Worm (Caenorhabditis elegans) whole organism, L3 larva: Measurements from ENCODE around the gene Y77E11A.7.

Source experiments
- ZK546.5 ChIP-seq: sonication (generic microtip); optimal IDR thresholded peaks from 2 replicates; lab custom pipeline; 2017; ENCODE audit warnings: missing biosample characterization, missing genetic modification characterization
- aly-2 ChIP-seq: fragments of 150-350 bp; optimal IDR thresholded peaks from 2 replicates; lab custom pipeline; 2014; ENCODE audit warnings: missing biosample characterization, missing genetic modification characterization
- ama-1 ChIP-seq: fragments of 150-350 bp; optimal IDR thresholded peaks from 2 replicates; lab custom pipeline; 2018
- ceh-16 ChIP-seq: sonication (generic microtip); optimal IDR thresholded peaks from 2 replicates; lab custom pipeline; 2017; ENCODE audit warnings: missing biosample characterization, missing genetic modification characterization
- ceh-28 ChIP-seq: fragments of 150-350 bp; optimal IDR thresholded peaks from 2 replicates; lab custom pipeline; 2014; ENCODE audit warnings: missing biosample characterization, missing genetic modification reagents, missing genetic modification characterization
- ceh-82 ChIP-seq: fragments of 150-350 bp; optimal IDR thresholded peaks from 2 replicates; lab custom pipeline; 2014; ENCODE audit warnings: missing biosample characterization, missing genetic modification characterization
- egl-5 ChIP-seq: fragments of 150-350 bp; optimal IDR thresholded peaks from 2 replicates; lab custom pipeline; 2017; ENCODE audit warnings: missing biosample characterization, missing genetic modification reagents, missing genetic modification characterization, inconsistent platforms
- elt-1 ChIP-seq: fragments of 150-350 bp; optimal IDR thresholded peaks from 2 replicates; lab custom pipeline; 2014; ENCODE audit warnings: missing biosample characterization, missing genetic modification characterization
- elt-2 ChIP-seq: sonication (generic microtip); optimal IDR thresholded peaks from 2 replicates; lab custom pipeline; 2016; ENCODE audit warnings: missing genetic modification reagents, mild to moderate bottlenecking, missing genetic modification characterization, missing compliant biosample characterization
- elt-3 ChIP-seq, 3 experiments: fragments of 150-350 bp in 1 of 3; sonication (generic microtip) in 2 of 3; optimal IDR thresholded peaks; 2 replicates in 2 of 3; 4 replicates in 1 of 3; lab custom pipeline; 2014 to 2017; ENCODE audit warnings: missing biosample characterization in 3 of 3, missing genetic modification characterization in 3 of 3
- eor-1 ChIP-seq, 2 experiments: fragments of 150-350 bp; optimal IDR thresholded peaks; 2 replicates each; lab custom pipeline; 2014 to 2018; ENCODE audit warnings: missing biosample characterization in 2 of 2, missing genetic modification characterization in 2 of 2
- fkh-10 ChIP-seq: sonication (generic microtip); optimal IDR thresholded peaks from 2 replicates; lab custom pipeline; 2017; ENCODE audit warnings: missing biosample characterization, missing genetic modification reagents, missing genetic modification characterization
- fkh-2 ChIP-seq: fragments of 150-350 bp; optimal IDR thresholded peaks from 2 replicates; lab custom pipeline; 2014; ENCODE audit warnings: missing biosample characterization, missing genetic modification reagents, missing genetic modification characterization
- hmg-11 ChIP-seq: sonication (generic microtip); optimal IDR thresholded peaks from 2 replicates; lab custom pipeline; 2016; ENCODE audit warnings: missing genetic modification characterization, missing compliant biosample characterization
- jun-1 ChIP-seq: fragments of 150-350 bp; optimal IDR thresholded peaks from 2 replicates; lab custom pipeline; 2014; ENCODE audit warnings: missing biosample characterization, missing genetic modification reagents, missing genetic modification characterization
- lin-15B ChIP-seq: fragments of 150-350 bp; optimal IDR thresholded peaks from 2 replicates; lab custom pipeline; 2014; ENCODE audit warnings: missing biosample characterization, missing genetic modification characterization
- lin-39 ChIP-seq: fragments of 150-350 bp; optimal IDR thresholded peaks from 2 replicates; lab custom pipeline; 2018; ENCODE audit warnings: missing biosample characterization, missing genetic modification reagents, missing genetic modification characterization
- lsy-12 ChIP-seq: sonication (generic microtip); optimal IDR thresholded peaks from 2 replicates; lab custom pipeline; 2016; ENCODE audit warnings: mild to moderate bottlenecking, missing genetic modification characterization, missing compliant biosample characterization
- mdl-1 ChIP-seq: fragments of 150-350 bp; optimal IDR thresholded peaks from 2 replicates; lab custom pipeline; 2014; ENCODE audit warnings: missing biosample characterization, missing genetic modification characterization
- mml-1 ChIP-seq: fragments of 150-350 bp; sonication (generic microtip); optimal IDR thresholded peaks from 3 replicates; lab custom pipeline; 2014; ENCODE audit warnings: missing biosample characterization, missing genetic modification characterization
- nfya-1 ChIP-seq: sonication (generic microtip); optimal IDR thresholded peaks from 2 replicates; lab custom pipeline; 2017; ENCODE audit warnings: missing genetic modification characterization, mild to moderate bottlenecking, missing compliant biosample characterization, antibody characterized with exemption, moderate library complexity; ENCODE audit not compliant: insufficient read depth
- nhr-11 ChIP-seq: fragments of 150-350 bp; optimal IDR thresholded peaks from 2 replicates; lab custom pipeline; 2014; ENCODE audit warnings: missing biosample characterization, missing genetic modification characterization
- nhr-23 ChIP-seq: fragments of 150-350 bp; optimal IDR thresholded peaks from 2 replicates; lab custom pipeline; 2014; ENCODE audit warnings: missing biosample characterization, missing genetic modification reagents, missing genetic modification characterization
- nhr-237 ChIP-seq: fragments of 150-350 bp; optimal IDR thresholded peaks from 2 replicates; lab custom pipeline; 2014; ENCODE audit warnings: missing biosample characterization, missing genetic modification characterization
- nhr-25 ChIP-seq: sonication (generic microtip); optimal IDR thresholded peaks from 2 replicates; lab custom pipeline; 2017; ENCODE audit warnings: missing biosample characterization, missing genetic modification characterization
- nhr-28 ChIP-seq: fragments of 150-350 bp; optimal IDR thresholded peaks from 2 replicates; lab custom pipeline; 2014; ENCODE audit warnings: missing biosample characterization, missing genetic modification characterization
- nhr-43 ChIP-seq: sonication (generic microtip); optimal IDR thresholded peaks from 2 replicates; lab custom pipeline; 2016; ENCODE audit warnings: mild to moderate bottlenecking, missing genetic modification characterization, missing compliant biosample characterization; ENCODE audit not compliant: poor library complexity, severe bottlenecking
- nhr-76 ChIP-seq: fragments of 150-350 bp; sonication (generic microtip); optimal IDR thresholded peaks from 5 replicates; lab custom pipeline; 2014; ENCODE audit warnings: missing biosample characterization, missing genetic modification characterization
- pha-4 ChIP-seq: fragments of 150-350 bp; optimal IDR thresholded peaks from 2 replicates; lab custom pipeline; 2014; ENCODE audit warnings: missing biosample characterization, missing genetic modification reagents, missing genetic modification characterization
- pqm-1 ChIP-seq: fragments of 150-350 bp; optimal IDR thresholded peaks from 2 replicates; lab custom pipeline; 2017; ENCODE audit warnings: missing biosample characterization, missing genetic modification characterization, inconsistent platforms
- sea-2 ChIP-seq: fragments of 150-350 bp; sonication (generic microtip); optimal IDR thresholded peaks from 4 replicates; lab custom pipeline; 2014; ENCODE audit warnings: missing biosample characterization, missing genetic modification reagents, missing genetic modification characterization
- skn-1 ChIP-seq: fragments of 150-350 bp; optimal IDR thresholded peaks from 2 replicates; lab custom pipeline; 2014; ENCODE audit warnings: missing biosample characterization, missing genetic modification characterization
- snpc-4 ChIP-seq: fragments of 150-350 bp; optimal IDR thresholded peaks from 2 replicates; lab custom pipeline; 2014; ENCODE audit warnings: missing biosample characterization, missing genetic modification characterization
- unc-39 ChIP-seq: sonication (generic microtip); optimal IDR thresholded peaks from 4 replicates; lab custom pipeline; 2017; ENCODE audit warnings: missing biosample characterization, missing genetic modification characterization
- ztf-4 ChIP-seq: fragments of 150-350 bp; optimal IDR thresholded peaks from 2 replicates; lab custom pipeline; 2014; ENCODE audit warnings: missing biosample characterization, missing genetic modification characterization

The Y77E11A.7 gene

ce11 chrIV:1458192-1458591 is 38.5 kb upstream of the Y77E11A.7 start:
- TF ChIP-seq nhr-28 (tag; lab: Kevin White, UChicago): no peak
- no peak for TF ChIP-seq unc-39 (tag; lab: Kevin White, UChicago)
- TF ChIP-seq nhr-43 (tag; lab: Kevin White, UChicago): peak; percentile 10
- no peak for TF ChIP-seq ZK546.5 (tag; lab: Kevin White, UChicago)
- TF ChIP-seq fkh-10 (GFP tag; lab: Kevin White, UChicago): no peak

DNA sequence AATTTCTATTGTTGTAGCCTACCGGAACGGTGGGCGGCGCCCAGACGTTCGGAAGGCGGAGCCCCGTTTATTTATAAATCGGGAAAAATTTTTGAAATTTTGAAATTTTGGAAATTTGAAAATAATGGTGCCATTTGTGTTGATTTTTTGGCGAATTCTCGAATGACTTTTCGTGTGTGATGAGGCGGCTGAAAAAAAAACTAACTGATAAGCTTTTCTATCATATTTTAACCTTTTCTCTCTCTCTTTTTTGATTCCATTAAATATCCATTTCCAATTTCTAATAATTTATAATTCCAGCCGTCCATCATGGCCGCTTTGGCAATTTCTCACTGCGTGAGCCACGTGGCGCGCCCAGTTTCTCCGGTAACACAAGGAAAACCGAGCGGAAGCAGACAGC is 37.1 kb upstream of the Y77E11A.7 start, which contains the start of gene nadk-1:
TSS of gene nadk-1 (plus strand) at position 301 of the 400 bp plus-strand sequence.
- TF ChIP-seq snpc-4 (tag; lab: Kevin White, UChicago) (no peak), egl-5 (no peak), mdl-1 (tag; lab: Kevin White, UChicago) (no peak), nhr-43 (tag; lab: Kevin White, UChicago) (no peak), eor-1 (tag; optimal IDR thresholded peaks at IDR 0.05; lab: Kevin White, UChicago) (no peak), nhr-76 (no peak), elt-1 (tag; lab: Kevin White, UChicago) (no peak), hmg-11 (no peak), nhr-237 (no peak), lin-15B (tag; lab: Kevin White, UChicago) (no peak), unc-39 (tag; lab: Kevin White, UChicago) (no peak), ceh-28 (tag; lab: Kevin White, UChicago) (no peak), nhr-23 (tag; lab: Kevin White, UChicago) (no peak), sea-2 (GFP tag; lab: Kevin White, UChicago) (no peak), lin-39 (tag; lab: Kevin White, UChicago) (no peak), elt-3 (tag; optimal IDR thresholded peaks at IDR 0.05; lab: Kevin White, UChicago) (no peak), pqm-1 (tag; lab: Kevin White, UChicago) (no peak)

DNA sequence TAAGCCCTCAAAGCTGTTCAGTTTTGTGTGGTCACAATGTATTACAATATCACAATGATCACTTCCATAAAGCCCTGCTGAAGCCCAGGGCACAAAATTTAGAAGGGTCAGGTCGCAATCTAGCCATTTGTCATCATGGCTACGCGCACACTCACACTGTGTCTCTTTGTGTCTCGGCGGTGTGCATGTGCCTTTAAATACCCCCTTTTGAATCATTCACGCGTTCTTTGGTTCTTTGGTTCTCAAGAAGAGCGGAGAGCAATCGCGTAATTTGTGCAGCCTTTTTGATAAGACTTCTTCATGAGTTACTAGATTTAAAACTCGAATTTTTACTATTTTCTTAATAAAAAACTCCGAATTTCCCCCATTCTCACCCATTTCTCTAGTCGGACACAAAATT is 35.4 kb upstream of the Y77E11A.7 start:
- TF ChIP-seq ceh-82 (tag; lab: Kevin White, UChicago): no peak
- peak; percentile 54 for TF ChIP-seq lin-39 (tag; lab: Kevin White, UChicago)
- no peak for TF ChIP-seq ztf-4 (tag; lab: Kevin White, UChicago)
- no peak for TF ChIP-seq mml-1
- TF ChIP-seq ceh-16: no peak
- no peak for TF ChIP-seq egl-5
- no peak for TF ChIP-seq hmg-11
- no peak for TF ChIP-seq fkh-2 (tag; lab: Kevin White, UChicago)
- TF ChIP-seq nhr-28 (tag; lab: Kevin White, UChicago): no peak
- TF ChIP-seq elt-2 (tag; lab: Kevin White, UChicago): peak; percentile 77
- no peak for TF ChIP-seq nhr-76
- TF ChIP-seq skn-1 (tag; lab: Kevin White, UChicago): peak; percentile 68
- peak; percentile 5 for TF ChIP-seq jun-1 (tag; lab: Kevin White, UChicago)
- no peak for TF ChIP-seq nhr-11 (tag; lab: Kevin White, UChicago)
- TF ChIP-seq lin-15B (tag; lab: Kevin White, UChicago): no peak
- peak; percentile 5 for TF ChIP-seq ama-1 (lab: Kevin White, UChicago)
- no peak for TF ChIP-seq lsy-12 (tag; lab: Kevin White, UChicago)
- TF ChIP-seq pha-4 (tag; lab: Kevin White, UChicago): peak; percentile 41
- TF ChIP-seq mdl-1 (tag; lab: Kevin White, UChicago): no peak
- no peak for TF ChIP-seq elt-3 (tag; optimal IDR thresholded peaks at IDR 0.05; lab: Kevin White, UChicago)
- TF ChIP-seq pqm-1 (tag; lab: Kevin White, UChicago): peak; percentile 60
- no peak for TF ChIP-seq ceh-28 (tag; lab: Kevin White, UChicago)

ce11 chrIV:1454194-1454593 is 34.5 kb upstream of the Y77E11A.7 start:
- TF ChIP-seq nfya-1 (tag; lab: Kevin White, UChicago): peak; percentile 22
- TF ChIP-seq aly-2 (tag; lab: Kevin White, UChicago): no peak
- peak; percentile 89 for TF ChIP-seq pqm-1 (tag; lab: Kevin White, UChicago)
- peak; percentile 49 for TF ChIP-seq nhr-23 (tag; lab: Kevin White, UChicago)
- TF ChIP-seq ama-1 (lab: Kevin White, UChicago): peak; percentile 18
- peak; percentile 73 for TF ChIP-seq mml-1
- TF ChIP-seq nhr-43 (tag; lab: Kevin White, UChicago): peak; percentile 48
- TF ChIP-seq elt-2 (tag; lab: Kevin White, UChicago): peak; percentile 84
- peak in 1 of 3 experiments; percentile 33 for TF ChIP-seq elt-3 (tag; optimal IDR thresholded peaks at IDR 0.05; lab: Kevin White, UChicago)
- peak; percentile 73 for TF ChIP-seq nhr-25 (tag; lab: Kevin White, UChicago)
- TF ChIP-seq jun-1 (tag; lab: Kevin White, UChicago): peak; percentile 74
- peak; percentile 72 for TF ChIP-seq pha-4 (tag; lab: Kevin White, UChicago)
- TF ChIP-seq lsy-12 (tag; lab: Kevin White, UChicago): peak; percentile 31
- peak; percentile 27 for TF ChIP-seq mdl-1 (tag; lab: Kevin White, UChicago)
- no peak for TF ChIP-seq egl-5
- TF ChIP-seq unc-39 (tag; lab: Kevin White, UChicago): no peak
